Worm (Caenorhabditis elegans) whole organism, L1 larva: ENCODE results near the gene oac-15.

Source experiments
- blmp-1 ChIP-seq: fragments of 150-350 bp; optimal IDR thresholded peaks from 2 replicates; lab custom pipeline; 2014; ENCODE audit warnings: missing biosample characterization, missing genetic modification characterization
- elt-2 ChIP-seq: sonication (generic microtip); optimal IDR thresholded peaks from 2 replicates; lab custom pipeline; 2016; ENCODE audit warnings: missing genetic modification characterization, mild to moderate bottlenecking, inconsistent platforms, missing compliant biosample characterization, missing genetic modification reagents
- elt-3 ChIP-seq, 6 experiments: fragments of 150-350 bp in 1 of 6; sonication (generic microtip); optimal IDR thresholded peaks; 2 replicates each; lab custom pipeline; 2017 to 2018; ENCODE audit warnings: missing biosample characterization in 6 of 6, missing genetic modification characterization in 6 of 6, inconsistent platforms in 1 of 6
- fos-1 ChIP-seq: fragments of 150-350 bp; optimal IDR thresholded peaks from 2 replicates; lab custom pipeline; 2014; ENCODE audit warnings: missing biosample characterization, missing genetic modification characterization
- skn-1 ChIP-seq: fragments of 150-350 bp; optimal IDR thresholded peaks from 2 replicates; lab custom pipeline; 2014; ENCODE audit warnings: missing biosample characterization, missing genetic modification characterization
- unc-62 ChIP-seq: fragments of 150-350 bp; optimal IDR thresholded peaks from 2 replicates; lab custom pipeline; 2014; ENCODE audit warnings: missing biosample characterization, missing genetic modification reagents, missing genetic modification characterization

DNA sequence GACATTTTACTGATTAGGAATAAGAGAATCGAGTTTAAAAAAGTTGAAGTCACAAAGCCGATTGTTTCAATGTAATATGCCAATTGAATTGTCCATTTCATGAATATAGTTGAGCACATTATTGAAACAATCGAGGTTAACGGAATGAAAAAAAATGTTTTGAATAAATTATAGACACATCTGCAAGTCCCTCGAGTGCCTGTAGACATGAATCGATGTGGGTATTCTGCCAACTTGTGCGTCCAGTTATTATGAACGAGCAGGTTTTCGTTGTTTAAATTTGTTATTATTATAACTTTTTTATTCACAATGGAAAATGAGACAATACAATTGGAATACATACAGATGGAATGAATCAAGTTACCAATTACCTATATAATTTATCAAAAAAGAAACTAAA is 51.3 kb downstream of the oac-15 start, which contains the start of gene str-99:
- TF ChIP-seq unc-62 (GFP tag; lab: Kevin White, UChicago) (no peak), blmp-1 (tag; lab: Kevin White, UChicago) (no peak), skn-1 (no peak), fos-1 (tag; lab: Kevin White, UChicago) (no peak), elt-3 (tag; optimal IDR thresholded peaks at IDR 0.05; lab: Kevin White, UChicago) (no peak), elt-2 (tag; lab: Kevin White, UChicago) (no peak)
